Fruit fly (Drosophila melanogaster) whole organism: ENCODE results near the gene CG14402.

Source experiments
- Dll ChIP-seq: fragments of >200 bp; optimal IDR thresholded peaks from 2 replicates; lab custom pipeline; 2017
- pan ChIP-seq: fragments of >200 bp; optimal IDR thresholded peaks from 2 replicates; lab custom pipeline; 2017
- psq ChIP-seq: fragments of >200 bp; optimal IDR thresholded peaks from 2 replicates; lab custom pipeline; 2017
- usp ChIP-seq: fragments of >200 bp; optimal IDR thresholded peaks from 2 replicates; lab custom pipeline; 2017; ENCODE audit warnings: missing biosample characterization, missing genetic modification characterization, mixed read lengths

- TF ChIP-seq usp (GFP tag; lab: Kevin White, UChicago) (no peak), psq (lab: Kevin White, UChicago) (no peak), Dll (lab: Kevin White, UChicago) (no peak), pan (no peak)
Measured at dm6 chr2L:20879567-20880141, 30.6 kb downstream of the CG14402 start.
